Fruit fly (Drosophila melanogaster) whole organism, embryonic: Measurements from ENCODE around the gene H2.0.
A peak's percentile ranks its signal among the peaks of the same experiment; 100 is the strongest.

Experiments used
- CG10147 ChIP-seq: fragments of 200-800 bp; sonication (Bioruptor generic); optimal IDR thresholded peaks from 2 replicates; lab custom pipeline; 2019; ENCODE audit warnings: missing biosample characterization, mild to moderate bottlenecking, missing genetic modification characterization, moderate library complexity
- CG10431 ChIP-seq: fragments of 200-800 bp; sonication (Bioruptor generic); optimal IDR thresholded peaks from 3 replicates; lab custom pipeline; 2018; ENCODE audit warnings: missing biosample characterization, mild to moderate bottlenecking, missing genetic modification characterization
- CG10462 ChIP-seq: fragments of 200-800 bp; sonication (Bioruptor generic); optimal IDR thresholded peaks from 2 replicates; lab custom pipeline; 2016; ENCODE audit warnings: missing biosample characterization, missing genetic modification characterization
- CG11456 ChIP-seq: fragments of 200-800 bp; sonication (Bioruptor generic); IDR thresholded peaks from 3 replicates; pipeline ENCODE4 v1.3.6; 2022; ENCODE audit warnings: missing biosample characterization, missing genetic modification characterization
- CG12659 ChIP-seq: fragments of 200-800 bp; sonication (Bioruptor generic); optimal IDR thresholded peaks from 3 replicates; lab custom pipeline; 2017; ENCODE audit warnings: mild to moderate bottlenecking, missing biosample characterization, missing genetic modification reagents, missing genetic modification characterization
- CG13424 ChIP-seq: fragments of 200-800 bp; sonication (Bioruptor generic); optimal IDR thresholded peaks from 2 replicates; lab custom pipeline; 2019; ENCODE audit warnings: missing biosample characterization, mild to moderate bottlenecking, missing genetic modification characterization, moderate library complexity
- CG14710 ChIP-seq: fragments of 200-800 bp; sonication (Bioruptor generic); optimal IDR thresholded peaks from 3 replicates; lab custom pipeline; 2019; ENCODE audit warnings: missing biosample characterization, mild to moderate bottlenecking, missing genetic modification characterization, moderate library complexity
- CG1603 ChIP-seq: fragments of 200-800 bp; sonication (Bioruptor generic); optimal IDR thresholded peaks from 2 replicates; lab custom pipeline; 2019; ENCODE audit warnings: missing biosample characterization, mild to moderate bottlenecking, missing genetic modification characterization, moderate library complexity
- CG1647 ChIP-seq: fragments of 200-800 bp; sonication (Bioruptor generic); optimal IDR thresholded peaks from 3 replicates; lab custom pipeline; 2016; ENCODE audit warnings: missing biosample characterization, missing genetic modification characterization
- CG17186 ChIP-seq: fragments of 200-800 bp; sonication (Bioruptor generic); optimal IDR thresholded peaks from 3 replicates; lab custom pipeline; 2017; ENCODE audit warnings: missing biosample characterization, missing genetic modification reagents, missing genetic modification characterization
- CG18599 ChIP-seq: fragments of 200-800 bp; sonication (Bioruptor generic); optimal IDR thresholded peaks from 3 replicates; lab custom pipeline; 2017; ENCODE audit warnings: missing biosample characterization, missing genetic modification characterization, mild to moderate bottlenecking, moderate library complexity, missing genetic modification reagents
- CG2120 ChIP-seq: fragments of 200-800 bp; sonication (Bioruptor generic); optimal IDR thresholded peaks from 3 replicates; lab custom pipeline; 2016; ENCODE audit warnings: missing biosample characterization, missing genetic modification characterization
- CG3281 ChIP-seq: fragments of 200-800 bp; sonication (Bioruptor generic); optimal IDR thresholded peaks from 3 replicates; lab custom pipeline; 2017; ENCODE audit warnings: missing biosample characterization, mild to moderate bottlenecking, missing genetic modification characterization
- CG34422 ChIP-seq: fragments of 200-800 bp; sonication (Bioruptor generic); IDR thresholded peaks from 3 replicates; pipeline ENCODE4 v1.3.6; 2022; ENCODE audit warnings: missing biosample characterization, missing genetic modification characterization
- CG3838 ChIP-seq: fragments of 200-800 bp; sonication (Bioruptor generic); optimal IDR thresholded peaks from 3 replicates; lab custom pipeline; 2016; ENCODE audit warnings: missing biosample characterization, missing genetic modification characterization
- CG3847 ChIP-seq: fragments of 200-800 bp; sonication (Bioruptor generic); IDR thresholded peaks from 2 replicates; pipeline ENCODE4 v1.3.6; 2022; ENCODE audit warnings: missing biosample characterization, missing genetic modification characterization
- CG4404 ChIP-seq: fragments of 200-800 bp; sonication (Bioruptor generic); IDR thresholded peaks from 2 replicates; pipeline ENCODE4 v1.3.6; 2022; ENCODE audit warnings: missing biosample characterization, missing genetic modification characterization
- CG6791 ChIP-seq: fragments of 200-800 bp; sonication (Bioruptor generic); IDR thresholded peaks from 3 replicates; pipeline ENCODE4 v1.3.6; 2022; ENCODE audit warnings: missing biosample characterization, missing genetic modification characterization; ENCODE audit not compliant: partially characterized antibody
- CG7357 ChIP-seq: fragments of 200-800 bp; sonication (Bioruptor generic); IDR thresholded peaks from 3 replicates; pipeline ENCODE4 v1.3.6; 2022; ENCODE audit warnings: missing biosample characterization, missing genetic modification characterization
- Dip2 ChIP-seq: fragments of 200-800 bp; sonication (Bioruptor generic); IDR thresholded peaks from 2 replicates; pipeline ENCODE4 v1.3.6; 2022; ENCODE audit warnings: missing biosample characterization, missing genetic modification characterization
- Dref ChIP-seq: fragments of 200-800 bp; sonication (Bioruptor generic); IDR thresholded peaks from 2 replicates; pipeline ENCODE4 v1.3.6; 2022; ENCODE audit warnings: missing biosample characterization, missing genetic modification characterization
- Fer3 ChIP-seq: fragments of 200-800 bp; sonication (Bioruptor generic); optimal IDR thresholded peaks from 2 replicates; lab custom pipeline; 2018; ENCODE audit warnings: missing biosample characterization, mild to moderate bottlenecking, missing genetic modification characterization, moderate library complexity
- Hr78 ChIP-seq, 2 experiments: fragments of 200-800 bp in 1 of 2; fragments of >200 bp in 1 of 2; sonication (Bioruptor generic) in 1 of 2; optimal IDR thresholded peaks; 2 replicates each; lab custom pipeline; 2017 to 2019; ENCODE audit warnings: missing biosample characterization in 2 of 2, missing genetic modification characterization in 2 of 2, mild to moderate bottlenecking in 1 of 2, moderate library complexity in 1 of 2
- Kr ChIP-seq: fragments of 200-800 bp; sonication (Bioruptor generic); optimal IDR thresholded peaks from 2 replicates; lab custom pipeline; 2017; ENCODE audit warnings: missing biosample characterization, mild to moderate bottlenecking, missing genetic modification characterization
- MESR4 ChIP-seq: fragments of 200-800 bp; sonication (Bioruptor generic); optimal IDR thresholded peaks from 2 replicates; lab custom pipeline; 2018; ENCODE audit warnings: missing biosample characterization, mild to moderate bottlenecking, missing genetic modification characterization, moderate library complexity
- MTF-1 ChIP-seq: fragments of 200-800 bp; sonication (Bioruptor generic); optimal IDR thresholded peaks from 2 replicates; lab custom pipeline; 2018; ENCODE audit warnings: missing biosample characterization, mild to moderate bottlenecking, missing genetic modification characterization, borderline replicate concordance
- NFAT ChIP-seq: fragments of 200-800 bp; sonication (Bioruptor generic); IDR thresholded peaks from 2 replicates; pipeline ENCODE4 v1.3.6; 2022; ENCODE audit warnings: missing biosample characterization, missing genetic modification characterization
- Nf-YA ChIP-seq: fragments of 200-800 bp; sonication (Bioruptor generic); IDR thresholded peaks from 2 replicates; pipeline ENCODE4 v1.3.6; 2022; ENCODE audit warnings: missing biosample characterization, missing genetic modification characterization
- Opbp ChIP-seq: fragments of 200-800 bp; sonication (Bioruptor generic); IDR thresholded peaks from 3 replicates; pipeline ENCODE4 v1.3.6; 2022; ENCODE audit warnings: missing biosample characterization, missing genetic modification characterization; ENCODE audit not compliant: partially characterized antibody
- Optix ChIP-seq: fragments of 200-800 bp; sonication (Bioruptor generic); IDR thresholded peaks from 3 replicates; pipeline ENCODE4 v1.3.6; 2022; ENCODE audit warnings: missing biosample characterization, missing genetic modification characterization
- Sin3A ChIP-seq: fragments of >200 bp; optimal IDR thresholded peaks from 2 replicates; lab custom pipeline; 2018
- bowl ChIP-seq: fragments of 200-800 bp; sonication (Bioruptor generic); IDR thresholded peaks from 2 replicates; pipeline ENCODE4 v1.3.6; 2022; ENCODE audit warnings: missing biosample characterization, missing genetic modification characterization
- cato ChIP-seq: fragments of 200-800 bp; sonication (Bioruptor generic); optimal IDR thresholded peaks from 2 replicates; lab custom pipeline; 2016; ENCODE audit warnings: missing biosample characterization, missing genetic modification characterization, borderline replicate concordance
- caup ChIP-seq: fragments of 200-800 bp; sonication (Bioruptor generic); optimal IDR thresholded peaks from 3 replicates; lab custom pipeline; 2017; ENCODE audit warnings: missing biosample characterization, mild to moderate bottlenecking, missing genetic modification characterization, moderate library complexity; ENCODE audit not compliant: severe bottlenecking
- cg ChIP-seq: fragments of 200-800 bp; sonication (Bioruptor generic); optimal IDR thresholded peaks from 3 replicates; lab custom pipeline; 2019; ENCODE audit warnings: missing biosample characterization, mild to moderate bottlenecking, missing genetic modification characterization, moderate library complexity
- corto ChIP-seq: fragments of 200-800 bp; sonication (Bioruptor generic); optimal IDR thresholded peaks from 2 replicates; lab custom pipeline; 2016; ENCODE audit warnings: missing biosample characterization, mild to moderate bottlenecking, missing genetic modification characterization, moderate library complexity
- crc ChIP-seq: fragments of 200-800 bp; sonication (Bioruptor generic); optimal IDR thresholded peaks from 2 replicates; lab custom pipeline; 2016; ENCODE audit warnings: missing biosample characterization, missing genetic modification characterization
- dmrt11E ChIP-seq: fragments of 200-800 bp; sonication (Bioruptor generic); optimal IDR thresholded peaks from 3 replicates; lab custom pipeline; 2018; ENCODE audit warnings: missing biosample characterization, mild to moderate bottlenecking, missing genetic modification characterization, moderate library complexity
- gem ChIP-seq: fragments of 200-800 bp; sonication (Bioruptor generic); optimal IDR thresholded peaks from 2 replicates; lab custom pipeline; 2019; ENCODE audit warnings: missing biosample characterization, mild to moderate bottlenecking, missing genetic modification characterization, moderate library complexity
- ind ChIP-seq: fragments of 200-800 bp; sonication (Bioruptor generic); optimal IDR thresholded peaks from 3 replicates; lab custom pipeline; 2016; ENCODE audit warnings: missing biosample characterization, missing genetic modification characterization
- lilli ChIP-seq: fragments of 200-800 bp; sonication (Bioruptor generic); optimal IDR thresholded peaks from 3 replicates; lab custom pipeline; 2016; ENCODE audit warnings: missing biosample characterization, missing genetic modification characterization
- org-1 ChIP-seq: fragments of 200-800 bp; sonication (Bioruptor generic); optimal IDR thresholded peaks from 2 replicates; lab custom pipeline; 2017; ENCODE audit warnings: missing biosample characterization, missing genetic modification characterization
- otp ChIP-seq: fragments of 200-800 bp; sonication (Bioruptor generic); IDR thresholded peaks from 3 replicates; pipeline ENCODE4, ENCODE4 v1.3.6; 2022; ENCODE audit warnings: missing biosample characterization, missing genetic modification characterization
- psq ChIP-seq: fragments of 200-800 bp; sonication (Bioruptor generic); optimal IDR thresholded peaks from 2 replicates; lab custom pipeline; 2017; ENCODE audit warnings: missing biosample characterization, missing genetic modification characterization
- pum ChIP-seq: fragments of 200-800 bp; sonication (Bioruptor generic); optimal IDR thresholded peaks from 2 replicates; lab custom pipeline; 2016; ENCODE audit warnings: missing biosample characterization, missing genetic modification characterization
- run ChIP-seq: fragments of 200-800 bp; sonication (Bioruptor generic); optimal IDR thresholded peaks from 3 replicates; lab custom pipeline; 2018; ENCODE audit warnings: missing biosample characterization, mild to moderate bottlenecking, missing genetic modification characterization
- sim ChIP-seq: fragments of 200-800 bp; sonication (Bioruptor generic); IDR thresholded peaks from 2 replicates; pipeline ENCODE4 v1.3.6; 2022; ENCODE audit warnings: missing biosample characterization, missing genetic modification characterization
- tin ChIP-seq: fragments of 200-800 bp; sonication (Bioruptor generic); optimal IDR thresholded peaks from 3 replicates; lab custom pipeline; 2016; ENCODE audit warnings: missing biosample characterization, missing genetic modification characterization
- trh ChIP-seq: fragments of 200-800 bp; sonication (Bioruptor generic); optimal IDR thresholded peaks from 2 replicates; lab custom pipeline; 2016; ENCODE audit warnings: missing biosample characterization, missing genetic modification characterization
- usp ChIP-seq: fragments of >200 bp; optimal IDR thresholded peaks from 2 replicates; lab custom pipeline; 2017; ENCODE audit warnings: missing biosample characterization, missing genetic modification characterization
- z ChIP-seq: fragments of 200-800 bp; sonication (Bioruptor generic); IDR thresholded peaks from 3 replicates; pipeline ENCODE4 v1.3.6; 2022; ENCODE audit warnings: missing biosample characterization, missing genetic modification characterization

Gene H2.0

dm6 chr2L:6065823-6066222 is 46.6 kb upstream of the H2.0 start, which contains the start of the genes Fbw5 and CG9147 (continued):
- TF ChIP-seq CG11456 (GFP tag; lab: Robert Waterston, UW) (peak; percentile 100), Optix (peak; percentile 99), CG12659 (GFP tag; lab: Kevin White, UChicago) (peak; percentile 100), otp (peak; percentile 100), CG1647 (GFP tag; lab: Kevin White, UChicago) (peak; percentile 99), Hr78 (GFP tag; optimal IDR thresholded peaks at IDR 0.05; lab: Kevin White, UChicago) (peak in 1 of 2 experiments; percentile 97), run (tag; lab: Kevin White, UChicago) (peak; percentile 99), corto (GFP tag; lab: Kevin White, UChicago) (peak; percentile 99), CG34422 (GFP tag; lab: Robert Waterston, UW) (peak; percentile 99), CG10147 (peak; percentile 99), CG10462 (GFP tag; lab: Kevin White, UChicago) (peak; percentile 100), Nf-YA (peak; percentile 99), CG13424 (tag; lab: Kevin White, UChicago) (peak; percentile 100), MTF-1 (GFP tag; lab: Kevin White, UChicago) (peak; percentile 97), CG4404 (GFP tag; lab: Robert Waterston, UW) (peak; percentile 98), CG7357 (GFP tag; lab: Robert Waterston, UW) (peak; percentile 96), CG3838 (GFP tag; lab: Kevin White, UChicago) (peak; percentile 99), cato (GFP tag; lab: Kevin White, UChicago) (peak; percentile 99), CG3281 (GFP tag; lab: Kevin White, UChicago) (peak; percentile 98), bowl (GFP tag; lab: Robert Waterston, UW) (peak; percentile 98), Sin3A (lab: Kevin White, UChicago) (no peak), CG18599 (GFP tag; lab: Kevin White, UChicago) (peak; percentile 99), psq (GFP tag; lab: Kevin White, UChicago) (peak; percentile 97), CG17186 (GFP tag; lab: Kevin White, UChicago) (peak; percentile 93), Dip2 (GFP tag; lab: Robert Waterston, UW) (peak; percentile 54), dmrt11E (tag; lab: Kevin White, UChicago) (peak; percentile 100), CG6791 (GFP tag; lab: Robert Waterston, UW) (peak; percentile 63; the same call in 1 of the 3 replicates), trh (GFP tag; lab: Kevin White, UChicago) (peak; percentile 99), NFAT (GFP tag; lab: Robert Waterston, UW) (peak; percentile 99), CG10431 (peak; percentile 98), usp (GFP tag; lab: Kevin White, UChicago) (no peak), crc (GFP tag; lab: Kevin White, UChicago) (peak; percentile 99), CG14710 (tag; lab: Kevin White, UChicago) (peak; percentile 98), tin (GFP tag; lab: Kevin White, UChicago) (peak; percentile 99), ind (GFP tag; lab: Kevin White, UChicago) (peak; percentile 99), CG3847 (GFP tag; lab: Robert Waterston, UW) (peak; percentile 99), CG2120 (GFP tag; lab: Kevin White, UChicago) (peak; percentile 100), Fer3 (tag; lab: Kevin White, UChicago) (peak; percentile 99), cg (GFP tag; lab: Kevin White, UChicago) (peak; percentile 11), MESR4 (peak; percentile 98), CG1603 (tag; lab: Kevin White, UChicago) (peak; percentile 99), pum (GFP tag; lab: Kevin White, UChicago) (peak; percentile 99), Opbp (peak; percentile 57; the same call in 2 of the 3 replicates), Kr (GFP tag; lab: Kevin White, UChicago) (peak; percentile 83), z (GFP tag; lab: Robert Waterston, UW) (peak; percentile 86), gem (tag; lab: Kevin White, UChicago) (peak; percentile 100), lilli (GFP tag; lab: Kevin White, UChicago) (peak; percentile 100), Dref (GFP tag; lab: Robert Waterston, UW) (peak; percentile 76), caup (GFP tag; lab: Kevin White, UChicago) (peak; percentile 99), org-1 (GFP tag; lab: Kevin White, UChicago) (peak; percentile 99), sim (GFP tag; lab: Robert Waterston, UW) (peak; percentile 99)
